Worm (Caenorhabditis elegans) whole organism, L1 larva: ENCODE measurements around the gene him-4.

Source experiments
- ama-1 ChIP-seq: fragments of 150-350 bp; optimal IDR thresholded peaks from 2 replicates; lab custom pipeline; 2014
- blmp-1 ChIP-seq: fragments of 150-350 bp; optimal IDR thresholded peaks from 2 replicates; lab custom pipeline; 2014; ENCODE audit warnings: missing biosample characterization, missing genetic modification characterization
- dpl-1 ChIP-seq, 3 experiments: fragments of 150-350 bp in 2 of 3; sonication (generic microtip) in 1 of 3; optimal IDR thresholded peaks; 2 replicates each; lab custom pipeline; 2014 to 2017; ENCODE audit warnings: missing biosample characterization in 3 of 3, missing genetic modification characterization in 3 of 3, missing genetic modification reagents in 3 of 3
- hlh-4 ChIP-seq: sonication (generic microtip); optimal IDR thresholded peaks from 2 replicates; lab custom pipeline; 2016; ENCODE audit warnings: mild to moderate bottlenecking, missing genetic modification characterization, missing compliant biosample characterization
- lir-3 ChIP-seq: sonication (generic microtip); optimal IDR thresholded peaks from 2 replicates; lab custom pipeline; 2016; ENCODE audit warnings: mild to moderate bottlenecking, missing genetic modification characterization, moderate library complexity, missing compliant biosample characterization; ENCODE audit not compliant: poor library complexity
- mdl-1 ChIP-seq, 2 experiments: fragments of 150-350 bp; optimal IDR thresholded peaks; 2 replicates each; lab custom pipeline; 2014 to 2017; ENCODE audit warnings: missing biosample characterization in 2 of 2, missing genetic modification characterization in 2 of 2, inconsistent platforms in 1 of 2
- nhr-77 ChIP-seq: fragments of 150-350 bp; optimal IDR thresholded peaks from 2 replicates; lab custom pipeline; 2014; ENCODE audit warnings: missing biosample characterization, missing genetic modification characterization
- sox-4 ChIP-seq: sonication (generic microtip); optimal IDR thresholded peaks from 2 replicates; lab custom pipeline; 2016; ENCODE audit warnings: missing genetic modification characterization, missing compliant biosample characterization
- unc-30 ChIP-seq: sonication (generic microtip); optimal IDR thresholded peaks from 2 replicates; lab custom pipeline; 2017; ENCODE audit warnings: missing biosample characterization, missing genetic modification characterization

- TF ChIP-seq unc-30 (tag; lab: Kevin White, UChicago): no peak
- TF ChIP-seq ama-1 (lab: Kevin White, UChicago): no peak
- no peak for TF ChIP-seq lir-3
- no peak for TF ChIP-seq hlh-4 (tag; lab: Kevin White, UChicago)
- TF ChIP-seq sox-4 (tag; lab: Kevin White, UChicago): no peak
- no peak for TF ChIP-seq blmp-1 (tag; lab: Kevin White, UChicago)
- TF ChIP-seq mdl-1 (tag; optimal IDR thresholded peaks at IDR 0.05; lab: Kevin White, UChicago): no peak
- TF ChIP-seq nhr-77: no peak
- TF ChIP-seq dpl-1 (GFP tag; optimal IDR thresholded peaks at IDR 0.05; lab: Kevin White, UChicago): no peak
Observed at ce11 chrX:9795579-9795978, 78.2 kb downstream of the him-4 start.
